Fruit fly (Drosophila melanogaster): ENCODE results near the gene Or35a.

dm6 chr2L:15628378-15628777 lies 5.0 kb upstream of the Or35a start, which contains the start of gene CG7631:
- TF ChIP-seq Bdp1 (GFP tag; optimal IDR thresholded peaks at IDR 0.05): no peak
- no peak for TF ChIP-seq Taf1 (GFP tag; IDR thresholded peaks at IDR 0.05)
- TF ChIP-seq CG11085 (GFP tag; IDR thresholded peaks at IDR 0.05): no peak
- TF ChIP-seq Med (GFP tag): no peak
- no peak for TF ChIP-seq zfh1 (GFP tag; IDR thresholded peaks at IDR 0.05)
- no peak for TF ChIP-seq tin (GFP tag; optimal IDR thresholded peaks at IDR 0.05)
- TF ChIP-seq CG10147 (GFP tag; optimal IDR thresholded peaks at IDR 0.05): no peak

All from whole organism, embryonic.